Fruit fly (Drosophila melanogaster) Kc167 (cell line): ENCODE data around the gene CG32106.

Experiments used
- Myc ChIP-seq: fragments of >200 bp; optimal IDR thresholded peaks from 2 replicates; lab custom pipeline; 2017; ENCODE audit warnings: missing external identifiers
- Sin3A ChIP-seq: fragments of >200 bp; optimal IDR thresholded peaks from 2 replicates; lab custom pipeline; 2018; ENCODE audit warnings: missing external identifiers
- h ChIP-seq: fragments of >200 bp; optimal IDR thresholded peaks from 3 replicates; lab custom pipeline; 2018; ENCODE audit warnings: missing external identifiers
- insv ChIP-seq: fragments of >200 bp; optimal IDR thresholded peaks from 3 replicates; lab custom pipeline; 2018; ENCODE audit warnings: missing external identifiers
- psq ChIP-seq: fragments of >200 bp; optimal IDR thresholded peaks from 2 replicates; lab custom pipeline; 2017; ENCODE audit warnings: missing external identifiers
- ttk ChIP-seq: sonication (Bioruptor generic); optimal IDR thresholded peaks from 2 replicates; lab custom pipeline; 2017; ENCODE audit warnings: missing external identifiers

The CG32106 gene

DNA sequence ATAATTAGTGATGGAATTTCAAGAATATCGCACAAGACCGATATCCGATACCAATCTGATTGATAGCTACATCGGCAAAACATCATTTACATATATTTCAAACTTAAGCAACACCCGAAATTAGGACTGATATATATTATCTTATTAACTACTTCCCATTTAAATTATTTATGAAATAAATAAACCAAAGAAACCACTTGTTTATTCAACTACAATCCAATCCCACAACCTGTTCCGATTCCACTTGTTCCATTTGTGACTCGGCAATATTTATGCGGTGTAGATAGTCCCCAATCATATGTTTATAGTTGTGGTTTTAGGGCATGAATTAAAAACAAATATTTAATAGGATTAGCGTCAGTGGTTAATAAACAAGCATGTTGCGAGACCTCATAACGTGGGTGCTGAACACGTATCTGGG is 23.7 kb downstream of the CG32106 start, which contains the start of the genes CG10973 and Vps13D:
TSS of gene CG10973 (minus strand) at position 6 of the 421 bp plus-strand sequence.
TSS of gene Vps13D (plus strand) at position 281 of the 421 bp plus-strand sequence.
- TF ChIP-seq Sin3A (lab: Kevin White, UChicago) (no peak), ttk (lab: Kevin White, UChicago) (no peak), h (lab: Kevin White, UChicago) (no peak), Myc (lab: Kevin White, UChicago) (no peak), insv (lab: Kevin White, UChicago) (no peak), psq (lab: Kevin White, UChicago) (no peak)

- TF ChIP-seq Sin3A (lab: Kevin White, UChicago) = no peak
- TF ChIP-seq psq (lab: Kevin White, UChicago) = no peak
- TF ChIP-seq h (lab: Kevin White, UChicago) = no peak
- TF ChIP-seq insv (lab: Kevin White, UChicago) = no peak
- no peak for TF ChIP-seq ttk (lab: Kevin White, UChicago)
- TF ChIP-seq Myc (lab: Kevin White, UChicago) = no peak
Measured at dm6 chr3L:12749567-12750535, 28.7 kb downstream of the CG32106 start, which contains the start of the genes Klc and CG10984. Gene Klc, minus strand, starts transcription at chr3L:12750056. Gene CG10984, plus strand, starts transcription at chr3L:12750119.

DNA sequence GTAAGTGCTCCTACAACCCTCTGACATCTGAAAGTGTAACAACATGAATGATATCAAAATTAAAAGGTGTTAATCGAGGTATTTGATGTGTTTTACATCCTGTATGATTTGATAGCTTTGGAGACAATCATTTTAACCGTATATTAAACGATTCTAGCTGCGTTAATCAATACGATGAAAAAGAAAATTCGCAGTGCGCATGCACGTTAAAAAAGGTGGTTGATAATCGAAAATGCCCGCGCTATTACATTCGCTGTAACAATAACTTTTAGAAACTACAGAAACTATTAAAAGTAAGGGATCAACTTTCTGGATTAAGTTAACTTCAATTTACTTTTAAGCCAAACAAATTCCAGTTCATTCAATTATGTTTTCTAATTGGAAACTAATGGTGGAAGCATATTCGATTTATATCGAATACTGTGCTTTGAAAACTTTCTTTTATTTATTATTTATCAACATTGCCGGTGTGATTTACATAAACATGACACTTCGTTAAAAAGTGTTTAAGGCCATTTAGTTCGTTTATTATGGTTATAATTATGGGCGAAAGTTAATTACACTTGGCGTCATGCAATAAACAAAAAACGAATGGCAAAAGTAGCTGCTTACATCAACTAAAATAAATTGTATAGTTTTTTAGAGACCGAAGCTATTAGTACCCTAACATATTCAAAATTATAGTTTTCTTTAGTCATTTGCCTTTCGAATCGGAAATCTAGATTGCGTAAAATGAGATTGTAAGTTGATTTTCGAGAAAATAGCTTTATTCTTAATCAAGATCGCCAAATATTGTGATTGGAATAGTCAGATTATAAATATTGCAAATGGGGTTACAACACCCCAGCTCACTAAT is 29.6 kb downstream of the CG32106 start:
- TF ChIP-seq insv (lab: Kevin White, UChicago) (no peak), Sin3A (lab: Kevin White, UChicago) (no peak), Myc (lab: Kevin White, UChicago) (no peak), psq (lab: Kevin White, UChicago) (no peak), h (lab: Kevin White, UChicago) (no peak), ttk (lab: Kevin White, UChicago) (no peak)

DNA sequence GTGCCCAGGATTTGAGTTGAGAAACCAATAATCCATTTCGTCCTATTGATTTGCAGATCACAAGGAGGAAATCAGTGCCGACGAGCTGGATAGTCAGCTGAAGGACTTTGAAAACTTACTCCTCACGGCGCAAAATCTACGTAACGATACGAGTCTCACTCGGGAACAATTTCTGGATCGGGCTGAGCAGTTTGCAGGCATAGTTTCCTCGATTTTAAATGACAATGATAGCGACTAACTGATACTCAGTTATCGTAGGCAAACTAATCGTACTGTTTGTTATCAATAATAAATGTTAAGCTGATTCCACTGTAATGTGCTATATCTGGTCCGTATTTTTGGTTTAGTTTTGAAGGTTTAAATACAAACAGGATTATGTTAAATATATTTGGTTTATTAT is 32.3 kb downstream of the CG32106 start:
- no peak for TF ChIP-seq ttk (lab: Kevin White, UChicago)
- TF ChIP-seq psq (lab: Kevin White, UChicago) = no peak
- TF ChIP-seq insv (lab: Kevin White, UChicago) = no peak
- TF ChIP-seq h (lab: Kevin White, UChicago) = no peak
- no peak for TF ChIP-seq Sin3A (lab: Kevin White, UChicago)
- TF ChIP-seq Myc (lab: Kevin White, UChicago) = no peak

- TF ChIP-seq psq (lab: Kevin White, UChicago) (no peak), insv (lab: Kevin White, UChicago) (no peak), h (lab: Kevin White, UChicago) (no peak), Myc (lab: Kevin White, UChicago) (no peak), Sin3A (lab: Kevin White, UChicago) (no peak), ttk (lab: Kevin White, UChicago) (no peak)
Measured at dm6 chr3L:12745121-12745770, 33.3 kb downstream of the CG32106 start, which contains the start of gene CG32109. Gene CG32109, plus strand, starts transcription at chr3L:12745344.

DNA sequence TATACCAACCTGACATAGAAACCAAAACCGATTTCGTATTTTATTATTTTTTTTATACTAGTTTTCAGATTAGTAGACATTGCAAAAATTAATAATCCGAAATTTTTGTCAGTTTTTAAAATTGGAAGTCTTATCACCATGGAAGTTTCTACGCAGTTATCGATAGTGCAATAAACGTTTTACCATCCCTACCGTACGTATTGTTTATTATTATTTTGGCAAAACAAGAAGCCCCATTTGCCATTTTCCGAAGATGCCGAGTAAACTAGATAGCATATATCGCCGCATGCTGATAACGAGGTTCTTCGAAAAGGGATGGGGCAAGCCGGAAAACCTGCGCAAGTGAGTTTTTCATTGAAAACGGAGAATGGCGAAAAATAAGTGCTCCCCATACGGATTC is 36.9 kb downstream of the CG32106 start, which contains the start of gene CG32112:
TSS of gene CG32112 (plus strand) at position 111 of the 400 bp plus-strand sequence.
- TF ChIP-seq Sin3A (lab: Kevin White, UChicago) (no peak), ttk (lab: Kevin White, UChicago) (no peak)

DNA sequence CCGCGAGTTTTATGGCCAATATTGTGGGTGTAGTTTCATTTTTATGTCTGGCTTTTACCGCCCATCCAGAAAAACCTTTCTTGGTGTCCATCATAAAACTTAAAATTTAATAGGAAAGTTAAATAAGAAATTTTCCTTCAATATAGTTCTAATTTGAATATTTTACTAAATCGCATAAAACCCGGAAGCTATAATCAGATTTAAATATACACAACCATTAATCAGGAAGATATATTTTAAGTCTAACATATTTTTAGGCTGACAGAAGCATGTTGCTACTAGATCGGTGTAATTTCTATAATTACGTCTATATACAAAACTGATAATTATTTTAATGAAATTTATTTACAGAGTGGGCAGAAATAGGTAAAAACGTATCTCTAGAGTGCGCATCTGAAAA is 42.8 kb downstream of the CG32106 start:
- no peak for TF ChIP-seq h (lab: Kevin White, UChicago)
- TF ChIP-seq Myc (lab: Kevin White, UChicago) = no peak
- no peak for TF ChIP-seq ttk (lab: Kevin White, UChicago)
- no peak for TF ChIP-seq psq (lab: Kevin White, UChicago)
- no peak for TF ChIP-seq Sin3A (lab: Kevin White, UChicago)
- no peak for TF ChIP-seq insv (lab: Kevin White, UChicago)

- no peak for TF ChIP-seq insv (lab: Kevin White, UChicago)
- TF ChIP-seq Myc (lab: Kevin White, UChicago) = no peak
- no peak for TF ChIP-seq h (lab: Kevin White, UChicago)
- TF ChIP-seq psq (lab: Kevin White, UChicago) = no peak
- no peak for TF ChIP-seq Sin3A (lab: Kevin White, UChicago)
- TF ChIP-seq ttk (lab: Kevin White, UChicago) = no peak
Measured at dm6 chr3L:12734550-12735012, 43.9 kb downstream of the CG32106 start, which contains the start of the genes SmD1 and Ptp69D. Gene SmD1, minus strand, starts transcription at chr3L:12734611. Gene Ptp69D, plus strand, starts transcription at chr3L:12734945.

DNA sequence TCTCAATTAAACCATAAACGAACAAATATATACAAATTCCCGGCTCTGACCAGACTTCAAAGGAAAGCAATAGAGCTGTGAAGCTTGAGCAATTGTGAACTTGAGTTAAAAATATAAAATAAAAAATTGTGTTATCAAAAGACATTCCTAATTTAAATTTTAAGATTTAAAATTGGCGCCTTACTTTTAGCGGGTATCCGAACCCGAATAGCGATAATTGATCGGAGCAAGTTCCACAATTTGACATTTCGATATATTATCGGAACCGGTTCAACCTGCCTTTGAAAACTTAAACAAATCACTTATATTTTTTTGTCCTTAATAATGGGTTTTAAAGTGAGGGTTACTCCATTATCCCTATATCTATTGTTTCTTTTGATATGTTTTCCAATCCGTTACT is 45.8 kb downstream of the CG32106 start:
- TF ChIP-seq ttk (lab: Kevin White, UChicago) (no peak), psq (lab: Kevin White, UChicago) (no peak), Sin3A (lab: Kevin White, UChicago) (no peak), insv (lab: Kevin White, UChicago) (no peak), h (lab: Kevin White, UChicago) (no peak), Myc (lab: Kevin White, UChicago) (no peak)

DNA sequence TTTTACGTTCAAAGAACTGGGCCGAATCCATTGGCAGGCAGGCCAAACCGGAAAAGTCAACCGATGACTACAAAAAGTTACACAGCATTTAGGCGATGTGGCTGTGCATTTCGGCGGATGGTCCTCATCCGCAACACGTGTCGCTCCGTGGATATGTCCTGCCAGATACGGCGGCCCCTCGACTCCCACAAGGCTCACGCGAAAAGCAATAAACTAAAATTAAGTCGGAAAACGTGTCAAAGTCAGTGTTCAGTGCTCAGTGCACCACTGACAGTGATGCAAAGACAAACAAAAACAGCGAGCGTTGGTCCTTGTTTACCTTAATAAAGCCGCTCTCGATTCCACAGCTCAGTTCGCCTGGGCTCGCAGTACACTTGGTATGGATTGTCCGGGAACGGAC is 48.9 kb downstream of the CG32106 start:
- TF ChIP-seq h (lab: Kevin White, UChicago) (no peak), ttk (lab: Kevin White, UChicago) (no peak), psq (lab: Kevin White, UChicago) (no peak), Sin3A (lab: Kevin White, UChicago) (no peak), Myc (lab: Kevin White, UChicago) (no peak), insv (lab: Kevin White, UChicago) (no peak)
